Worm (Caenorhabditis elegans) whole organism, late embryonic: ENCODE measurements around the gene sox-2.

Experiments
- C08G9.2 ChIP-seq: sonication (generic microtip); optimal IDR thresholded peaks from 2 replicates; lab custom pipeline; 2016; ENCODE audit warnings: mild to moderate bottlenecking, missing genetic modification characterization, moderate library complexity, missing compliant biosample characterization
- K09A11.1 ChIP-seq: sonication (generic microtip); optimal IDR thresholded peaks from 2 replicates; lab custom pipeline; 2017; ENCODE audit warnings: antibody characterized with exemption, mild to moderate bottlenecking, missing genetic modification characterization, missing compliant biosample characterization; ENCODE audit not compliant: insufficient read depth
- T23F11.4 ChIP-seq: fragments of 200-800 bp; sonication (Bioruptor generic); optimal IDR thresholded peaks from 2 replicates; lab custom pipeline; 2018; ENCODE audit warnings: mild to moderate bottlenecking, missing genetic modification characterization, missing compliant biosample characterization
- Y22D7AL.16 ChIP-seq: sonication (generic microtip); optimal IDR thresholded peaks from 2 replicates; lab custom pipeline; 2016; ENCODE audit warnings: missing genetic modification characterization, missing compliant biosample characterization
- ahr-1 ChIP-seq: sonication (generic microtip); optimal IDR thresholded peaks from 2 replicates; lab custom pipeline; 2016; ENCODE audit warnings: missing genetic modification characterization, missing compliant biosample characterization
- ama-1 ChIP-seq: fragments of 150-350 bp; optimal IDR thresholded peaks from 2 replicates; lab custom pipeline; 2014
- ceh-14 ChIP-seq: sonication (generic microtip); optimal IDR thresholded peaks from 2 replicates; lab custom pipeline; 2016; ENCODE audit warnings: missing genotype, missing genetic modification characterization, missing compliant biosample characterization
- ceh-18 ChIP-seq: sonication (generic microtip); optimal IDR thresholded peaks from 2 replicates; lab custom pipeline; 2016; ENCODE audit warnings: missing genetic modification characterization, missing compliant biosample characterization
- ceh-19 ChIP-seq: fragments of 200-800 bp; sonication (Bioruptor generic); optimal IDR thresholded peaks from 2 replicates; lab custom pipeline; 2018; ENCODE audit warnings: mild to moderate bottlenecking, missing genetic modification characterization, missing compliant biosample characterization
- ceh-30 ChIP-seq: fragments of 150-350 bp; optimal IDR thresholded peaks from 2 replicates; lab custom pipeline; 2014; ENCODE audit warnings: missing biosample characterization, missing genetic modification characterization
- ceh-31 ChIP-seq: sonication (generic microtip); optimal IDR thresholded peaks from 2 replicates; lab custom pipeline; 2016; ENCODE audit warnings: missing genetic modification characterization, missing compliant biosample characterization
- ceh-34 ChIP-seq: sonication (generic microtip); optimal IDR thresholded peaks from 2 replicates; lab custom pipeline; 2016; ENCODE audit warnings: mild to moderate bottlenecking, missing genetic modification characterization, missing compliant biosample characterization
- ceh-45 ChIP-seq: fragments of 200-800 bp; sonication (Bioruptor generic); IDR thresholded peaks from 2 replicates; pipeline ENCODE4 v1.3.6; 2022; ENCODE audit warnings: missing genetic modification reagents, missing genetic modification characterization, missing compliant biosample characterization
- ceh-48 ChIP-seq: sonication (generic microtip); optimal IDR thresholded peaks from 2 replicates; lab custom pipeline; 2016; ENCODE audit warnings: missing genetic modification characterization, inconsistent platforms, missing compliant biosample characterization
- ceh-9 ChIP-seq: sonication (generic microtip); optimal IDR thresholded peaks from 2 replicates; lab custom pipeline; 2016; ENCODE audit warnings: mild to moderate bottlenecking, missing genetic modification characterization, inconsistent platforms, missing compliant biosample characterization
- ets-4 ChIP-seq: sonication (generic microtip); optimal IDR thresholded peaks from 2 replicates; lab custom pipeline; 2016; ENCODE audit warnings: missing genetic modification characterization, missing compliant biosample characterization
- fkh-10 ChIP-seq: fragments of 150-350 bp; optimal IDR thresholded peaks from 2 replicates; lab custom pipeline; 2014; ENCODE audit warnings: missing biosample characterization, missing genetic modification reagents, missing genetic modification characterization
- fkh-6 ChIP-seq: sonication (generic microtip); optimal IDR thresholded peaks from 2 replicates; lab custom pipeline; 2016; ENCODE audit warnings: missing genetic modification characterization, missing compliant biosample characterization
- gmeb-2 ChIP-seq: sonication (generic microtip); optimal IDR thresholded peaks from 2 replicates; lab custom pipeline; 2016; ENCODE audit warnings: missing genetic modification characterization, inconsistent platforms, missing compliant biosample characterization
- hlh-13 ChIP-seq: fragments of 200-800 bp; sonication (Bioruptor generic); optimal IDR thresholded peaks from 2 replicates; lab custom pipeline; 2018; ENCODE audit warnings: mild to moderate bottlenecking, missing genetic modification characterization, missing compliant biosample characterization
- hlh-15 ChIP-seq: sonication (generic microtip); optimal IDR thresholded peaks from 2 replicates; lab custom pipeline; 2016; ENCODE audit warnings: missing genetic modification characterization, missing compliant biosample characterization
- hlh-30 ChIP-seq: sonication (generic microtip); optimal IDR thresholded peaks from 2 replicates; lab custom pipeline; 2017; ENCODE audit warnings: antibody characterized with exemption, missing genetic modification characterization, missing compliant biosample characterization; ENCODE audit not compliant: insufficient read depth
- lim-6 ChIP-seq: sonication (generic microtip); optimal IDR thresholded peaks from 2 replicates; lab custom pipeline; 2016; ENCODE audit warnings: missing genetic modification characterization, missing compliant biosample characterization
- mec-3 ChIP-seq: sonication (generic microtip); optimal IDR thresholded peaks from 2 replicates; lab custom pipeline; 2016; ENCODE audit warnings: borderline replicate concordance, missing genetic modification characterization, missing compliant biosample characterization
- nfya-1 ChIP-seq: sonication (generic microtip); optimal IDR thresholded peaks from 2 replicates; lab custom pipeline; 2017; ENCODE audit warnings: missing genetic modification characterization, mild to moderate bottlenecking, missing compliant biosample characterization, antibody characterized with exemption, moderate library complexity
- nhr-11 ChIP-seq: fragments of 150-350 bp; optimal IDR thresholded peaks from 2 replicates; lab custom pipeline; 2014; ENCODE audit warnings: missing biosample characterization, missing genetic modification characterization
- nhr-232 ChIP-seq: sonication (generic microtip); optimal IDR thresholded peaks from 2 replicates; lab custom pipeline; 2016; ENCODE audit warnings: missing genetic modification characterization, missing compliant biosample characterization
- pat-9 ChIP-seq: fragments of 200-800 bp; sonication (Bioruptor generic); optimal IDR thresholded peaks from 2 replicates; lab custom pipeline; 2018; ENCODE audit warnings: mild to moderate bottlenecking, missing genetic modification characterization, moderate library complexity, missing compliant biosample characterization
- pax-1 ChIP-seq: fragments of 150-350 bp; optimal IDR thresholded peaks from 2 replicates; lab custom pipeline; 2014; ENCODE audit warnings: missing biosample characterization, missing genetic modification characterization
- pha-2 ChIP-seq: sonication (generic microtip); optimal IDR thresholded peaks from 2 replicates; lab custom pipeline; 2017; ENCODE audit warnings: mild to moderate bottlenecking, missing genetic modification characterization, missing compliant biosample characterization
- pqm-1 ChIP-seq: sonication (generic microtip); optimal IDR thresholded peaks from 2 replicates; lab custom pipeline; 2016; ENCODE audit warnings: missing genetic modification characterization, missing compliant biosample characterization
- pros-1 ChIP-seq: fragments of 150-350 bp; optimal IDR thresholded peaks from 2 replicates; lab custom pipeline; 2014; ENCODE audit warnings: missing biosample characterization, missing genetic modification reagents, missing genetic modification characterization
- ref-2 ChIP-seq: sonication (generic microtip); optimal IDR thresholded peaks from 2 replicates; lab custom pipeline; 2016; ENCODE audit warnings: missing genetic modification characterization, missing compliant biosample characterization
- rnt-1 ChIP-seq: sonication (generic microtip); optimal IDR thresholded peaks from 2 replicates; lab custom pipeline; 2016; ENCODE audit warnings: missing genetic modification characterization, missing compliant biosample characterization
- sdc-2 ChIP-seq: sonication (generic microtip); optimal IDR thresholded peaks from 2 replicates; lab custom pipeline; 2016; ENCODE audit warnings: missing genotype, missing genetic modification characterization, missing compliant biosample characterization
- sox-2 ChIP-seq: fragments of 200-800 bp; sonication (Bioruptor generic); IDR thresholded peaks from 2 replicates; pipeline ENCODE4 v1.3.6; 2022; ENCODE audit warnings: missing genetic modification reagents, missing genetic modification characterization, missing compliant biosample characterization
- sox-4 ChIP-seq: sonication (generic microtip); optimal IDR thresholded peaks from 2 replicates; lab custom pipeline; 2017; ENCODE audit warnings: mild to moderate bottlenecking, missing genetic modification characterization, inconsistent platforms, missing compliant biosample characterization
- syd-9 ChIP-seq: sonication (generic microtip); optimal IDR thresholded peaks from 2 replicates; lab custom pipeline; 2016; ENCODE audit warnings: mild to moderate bottlenecking, missing genetic modification characterization, moderate library complexity, missing compliant biosample characterization
- tbx-2 ChIP-seq: sonication (generic microtip); optimal IDR thresholded peaks from 2 replicates; lab custom pipeline; 2016; ENCODE audit warnings: missing genetic modification characterization, missing compliant biosample characterization
- ttx-3 ChIP-seq: sonication (generic microtip); optimal IDR thresholded peaks from 2 replicates; lab custom pipeline; 2016; ENCODE audit warnings: missing genetic modification reagents, missing genetic modification characterization, missing compliant biosample characterization
- unc-42 ChIP-seq: sonication (generic microtip); optimal IDR thresholded peaks from 2 replicates; lab custom pipeline; 2016; ENCODE audit warnings: missing genotype, missing genetic modification characterization, missing compliant biosample characterization
- unc-55 ChIP-seq: sonication (generic microtip); optimal IDR thresholded peaks from 2 replicates; lab custom pipeline; 2017; ENCODE audit warnings: missing biosample characterization, missing genetic modification reagents, missing genetic modification characterization
- unc-86 ChIP-seq: sonication (generic microtip); optimal IDR thresholded peaks from 2 replicates; lab custom pipeline; 2016; ENCODE audit warnings: missing genetic modification characterization, missing compliant biosample characterization

Gene sox-2

ce11 chrX:7480756-7481155 lies 17.2 kb upstream of the sox-2 start, which contains the start of gene F48E3.9:
Gene F48E3.9, plus strand, starts transcription at chrX:7481056.
- TF ChIP-seq pat-9 (tag; lab: Kevin White, UChicago) (no peak), ceh-48 (tag; lab: Kevin White, UChicago) (no peak), tbx-2 (no peak)

- TF ChIP-seq T23F11.4 (GFP tag; lab: Kevin White, UChicago) (no peak), ceh-9 (tag; lab: Kevin White, UChicago) (no peak), hlh-15 (tag; lab: Kevin White, UChicago) (no peak), unc-86 (tag; lab: Kevin White, UChicago) (no peak), sox-2 (GFP tag; lab: Robert Waterston, UW) (no peak), nfya-1 (tag; lab: Kevin White, UChicago) (no peak), ceh-30 (tag; lab: Kevin White, UChicago) (no peak)
These were observed 15.4 kb upstream of the sox-2 start, which contains the start of gene mek-1 for ce11 chrX:7478948-7479347. Gene mek-1, plus strand, starts transcription at chrX:7479248.

ce11 chrX:7478476-7478875 lies 14.9 kb upstream of the sox-2 start:
- TF ChIP-seq ama-1 (lab: Kevin White, UChicago) (no peak), ceh-19 (peak; percentile 46), sdc-2 (tag; lab: Kevin White, UChicago) (peak; percentile 51), rnt-1 (tag; lab: Kevin White, UChicago) (peak; percentile 38), ceh-31 (tag; lab: Kevin White, UChicago) (peak; percentile 51), sox-2 (GFP tag; lab: Robert Waterston, UW) (no peak), fkh-6 (tag; lab: Kevin White, UChicago) (no peak), K09A11.1 (peak; percentile 36), hlh-30 (tag; lab: Kevin White, UChicago) (peak; percentile 49), tbx-2 (peak; percentile 57), pat-9 (tag; lab: Kevin White, UChicago) (peak; percentile 8), unc-42 (tag; lab: Kevin White, UChicago) (peak; percentile 55), nhr-11 (tag; lab: Kevin White, UChicago) (no peak), ceh-14 (tag; lab: Kevin White, UChicago) (no peak)

- TF ChIP-seq unc-55 (GFP tag; lab: Kevin White, UChicago) (peak; percentile 21), nhr-232 (tag; lab: Kevin White, UChicago) (no peak), pqm-1 (tag; lab: Kevin White, UChicago) (no peak), pax-1 (tag; lab: Kevin White, UChicago) (no peak), C08G9.2 (tag; lab: Kevin White, UChicago) (no peak), T23F11.4 (GFP tag; lab: Kevin White, UChicago) (no peak), K09A11.1 (no peak), pha-2 (tag; lab: Kevin White, UChicago) (no peak), nfya-1 (tag; lab: Kevin White, UChicago) (peak; percentile 68), Y22D7AL.16 (tag; lab: Kevin White, UChicago) (no peak), gmeb-2 (tag; lab: Kevin White, UChicago) (no peak), ama-1 (lab: Kevin White, UChicago) (no peak), mec-3 (no peak), sox-2 (GFP tag; lab: Robert Waterston, UW) (no peak), tbx-2 (peak; percentile 43), syd-9 (tag; lab: Kevin White, UChicago) (no peak), rnt-1 (tag; lab: Kevin White, UChicago) (peak; percentile 54), sdc-2 (tag; lab: Kevin White, UChicago) (no peak), ttx-3 (no peak), ceh-14 (tag; lab: Kevin White, UChicago) (no peak), ref-2 (tag; lab: Kevin White, UChicago) (no peak), hlh-30 (tag; lab: Kevin White, UChicago) (no peak), ceh-34 (tag; lab: Kevin White, UChicago) (peak; percentile 41), ceh-30 (tag; lab: Kevin White, UChicago) (peak; percentile 2), ahr-1 (tag; lab: Kevin White, UChicago) (no peak), ets-4 (tag; lab: Kevin White, UChicago) (no peak), pros-1 (peak; percentile 50), hlh-13 (GFP tag; lab: Kevin White, UChicago) (no peak), sox-4 (tag; lab: Kevin White, UChicago) (no peak), ceh-45 (GFP tag; lab: Robert Waterston, UW) (no peak), unc-42 (tag; lab: Kevin White, UChicago) (peak; percentile 83), ceh-18 (tag; lab: Kevin White, UChicago) (peak; percentile 24), lim-6 (tag; lab: Kevin White, UChicago) (no peak), ceh-31 (tag; lab: Kevin White, UChicago) (peak; percentile 85), hlh-15 (tag; lab: Kevin White, UChicago) (no peak), fkh-10 (GFP tag; lab: Kevin White, UChicago) (no peak), nhr-11 (tag; lab: Kevin White, UChicago) (no peak)
These were observed 11.5 kb upstream of the sox-2 start, which contains the start of gene coh-1 for ce11 chrX:7474968-7475433. Gene coh-1, minus strand, starts transcription at chrX:7475018.
